Worm (Caenorhabditis elegans) whole organism, L4 larva: ENCODE data around the gene F20C5.11.
A peak's percentile ranks its signal among the peaks of the same experiment; 100 is the strongest.

Source experiments
- F10B5.3 ChIP-seq: sonication (generic microtip); optimal IDR thresholded peaks from 2 replicates; lab custom pipeline; 2016; ENCODE audit warnings: mild to moderate bottlenecking, missing genetic modification characterization, missing compliant biosample characterization
- F37D6.2 ChIP-seq: sonication (generic microtip); optimal IDR thresholded peaks from 2 replicates; lab custom pipeline; 2016; ENCODE audit warnings: mild to moderate bottlenecking, missing genetic modification characterization, missing compliant biosample characterization
- F49E8.2 ChIP-seq: sonication (generic microtip); optimal IDR thresholded peaks from 2 replicates; lab custom pipeline; 2016; ENCODE audit warnings: missing compliant biosample characterization, mild to moderate bottlenecking, missing genetic modification characterization, borderline replicate concordance
- Y48G9A.11 ChIP-seq: fragments of 200-800 bp; sonication (Bioruptor generic); IDR thresholded peaks from 2 replicates; pipeline ENCODE4 v1.3.6; 2022; ENCODE audit warnings: missing genetic modification reagents, missing genetic modification characterization, missing compliant biosample characterization
- Y5F2A.4 ChIP-seq: fragments of 200-800 bp; sonication (Bioruptor generic); optimal IDR thresholded peaks from 2 replicates; lab custom pipeline; 2018; ENCODE audit warnings: mild to moderate bottlenecking, missing genetic modification characterization, missing compliant biosample characterization
- aha-1 ChIP-seq: fragments of 150-350 bp; peaks from one replicate; lab custom pipeline; 2014; ENCODE audit warnings: missing biosample characterization, missing genetic modification characterization
- ama-1 ChIP-seq: fragments of 150-350 bp; optimal IDR thresholded peaks from 2 replicates; lab custom pipeline; 2014; ENCODE audit warnings: inconsistent platforms, mixed read lengths
- ceh-62 ChIP-seq: sonication (generic microtip); optimal IDR thresholded peaks from 2 replicates; lab custom pipeline; 2017; ENCODE audit warnings: missing biosample characterization, missing genetic modification characterization
- ces-1 ChIP-seq: fragments of 150-350 bp; sonication (generic microtip); optimal IDR thresholded peaks from 4 replicates; lab custom pipeline; 2014; ENCODE audit warnings: missing biosample characterization, missing genetic modification reagents, missing genetic modification characterization
- ctbp-1 ChIP-seq: fragments of 200-800 bp; sonication (Bioruptor generic); IDR thresholded peaks from 2 replicates; pipeline ENCODE4 v1.3.6; 2022; ENCODE audit warnings: missing genetic modification reagents, missing genetic modification characterization, missing compliant biosample characterization
- daf-12 ChIP-seq: fragments of 150-350 bp; optimal IDR thresholded peaks from 2 replicates; lab custom pipeline; 2014; ENCODE audit warnings: missing biosample characterization, missing genetic modification reagents, missing genetic modification characterization
- daf-16 ChIP-seq, 3 experiments: sonication (generic microtip); optimal IDR thresholded peaks; 2 replicates each; lab custom pipeline; 2016 to 2017; ENCODE audit warnings: missing genetic modification characterization in 3 of 3, missing genetic modification reagents in 3 of 3, mild to moderate bottlenecking in 2 of 3, missing compliant biosample characterization in 2 of 3, missing biosample characterization in 1 of 3, moderate library complexity in 1 of 3
- daf-8 ChIP-seq: fragments of 200-800 bp; sonication (Bioruptor generic); IDR thresholded peaks from 2 replicates; pipeline ENCODE4 v1.3.6; 2022; ENCODE audit warnings: missing genetic modification characterization, missing compliant biosample characterization
- dmd-6 ChIP-seq: fragments of 200-800 bp; sonication (Bioruptor generic); IDR thresholded peaks from 2 replicates; pipeline ENCODE4 v1.3.6; 2022; ENCODE audit warnings: missing genetic modification reagents, missing genetic modification characterization, missing compliant biosample characterization
- dmd-9 ChIP-seq: fragments of 200-800 bp; sonication (Bioruptor generic); IDR thresholded peaks from 2 replicates; pipeline ENCODE4 v1.3.6; 2022; ENCODE audit warnings: missing genetic modification reagents, missing genetic modification characterization, missing compliant biosample characterization
- dve-1 ChIP-seq: sonication (generic microtip); optimal IDR thresholded peaks from 2 replicates; lab custom pipeline; 2017; ENCODE audit warnings: antibody characterized with exemption, mild to moderate bottlenecking, missing genetic modification characterization, missing compliant biosample characterization; ENCODE audit not compliant: insufficient read depth
- egl-27 ChIP-seq: sonication (generic microtip); optimal IDR thresholded peaks from 3 replicates; lab custom pipeline; 2017; ENCODE audit warnings: missing biosample characterization, missing genetic modification reagents, missing genetic modification characterization
- fkh-10 ChIP-seq: fragments of 150-350 bp; optimal IDR thresholded peaks from 2 replicates; lab custom pipeline; 2014; ENCODE audit warnings: missing biosample characterization, missing genetic modification reagents, missing genetic modification characterization
- gei-8 ChIP-seq: fragments of 200-800 bp; sonication (Bioruptor generic); optimal IDR thresholded peaks from 2 replicates; lab custom pipeline; 2018; ENCODE audit warnings: mild to moderate bottlenecking, missing genetic modification characterization, missing compliant biosample characterization
- hlh-11 ChIP-seq: fragments of 200-800 bp; sonication (Bioruptor generic); optimal IDR thresholded peaks from 2 replicates; lab custom pipeline; 2018; ENCODE audit warnings: mild to moderate bottlenecking, missing genetic modification characterization, missing compliant biosample characterization
- hlh-30 ChIP-seq: sonication (generic microtip); optimal IDR thresholded peaks from 2 replicates; lab custom pipeline; 2017; ENCODE audit warnings: antibody characterized with exemption, mild to moderate bottlenecking, missing genetic modification characterization, missing compliant biosample characterization; ENCODE audit not compliant: insufficient read depth
- hmg-1.1 ChIP-seq: fragments of 200-800 bp; sonication (Bioruptor generic); IDR thresholded peaks from 2 replicates; pipeline ENCODE4 v1.3.6; 2022; ENCODE audit warnings: missing genetic modification reagents, missing genetic modification characterization, missing compliant biosample characterization
- lin-1 ChIP-seq: fragments of 200-800 bp; sonication (Bioruptor generic); IDR thresholded peaks from 2 replicates; pipeline ENCODE4 v1.3.6; 2022; ENCODE audit warnings: missing genetic modification reagents, missing genetic modification characterization, missing compliant biosample characterization
- lin-39 ChIP-seq: fragments of 150-350 bp; optimal IDR thresholded peaks from 2 replicates; lab custom pipeline; 2014; ENCODE audit warnings: missing biosample characterization, missing genetic modification reagents, missing genetic modification characterization
- lsy-2 ChIP-seq, 2 experiments: fragments of 150-350 bp in 1 of 2; sonication (generic microtip) in 1 of 2; optimal IDR thresholded peaks; 2 replicates each; lab custom pipeline; 2014 to 2017; ENCODE audit warnings: missing biosample characterization in 2 of 2, missing genetic modification characterization in 2 of 2
- mep-1 ChIP-seq: fragments of 150-350 bp; sonication (generic microtip); optimal IDR thresholded peaks from 3 replicates; lab custom pipeline; 2014; ENCODE audit warnings: missing biosample characterization, missing genetic modification characterization
- mxl-2 ChIP-seq: fragments of 200-800 bp; sonication (Bioruptor generic); conservative IDR thresholded peaks from 2 replicates; pipeline ENCODE4 v1.3.6; 2022; ENCODE audit warnings: missing genetic modification reagents, missing genetic modification characterization, missing compliant biosample characterization
- nhr-10 ChIP-seq: fragments of 150-350 bp; optimal IDR thresholded peaks from 2 replicates; lab custom pipeline; 2014; ENCODE audit warnings: missing biosample characterization, missing genetic modification characterization
- nhr-102 ChIP-seq: sonication (generic microtip); optimal IDR thresholded peaks from 2 replicates; lab custom pipeline; 2016; ENCODE audit warnings: mild to moderate bottlenecking, missing genetic modification characterization, moderate library complexity, missing compliant biosample characterization
- nhr-28 ChIP-seq: fragments of 150-350 bp; optimal IDR thresholded peaks from 2 replicates; lab custom pipeline; 2014; ENCODE audit warnings: missing biosample characterization, missing genetic modification characterization
- nhr-42 ChIP-seq: fragments of 200-800 bp; sonication (Bioruptor generic); IDR thresholded peaks from 2 replicates; pipeline ENCODE4 v1.3.6; 2022; ENCODE audit warnings: missing genetic modification characterization, missing compliant biosample characterization
- nhr-48 ChIP-seq: sonication (generic microtip); optimal IDR thresholded peaks from 2 replicates; lab custom pipeline; 2016; ENCODE audit warnings: mild to moderate bottlenecking, missing genetic modification characterization, missing compliant biosample characterization
- pqm-1 ChIP-seq: sonication (generic microtip); optimal IDR thresholded peaks from 2 replicates; lab custom pipeline; 2017; ENCODE audit warnings: missing biosample characterization, missing genetic modification characterization
- saeg-2 ChIP-seq: fragments of 200-800 bp; sonication (Bioruptor generic); IDR thresholded peaks from 2 replicates; pipeline ENCODE4 v1.3.6; 2022; ENCODE audit warnings: missing genetic modification reagents, missing genetic modification characterization, missing compliant biosample characterization
- sdz-12 ChIP-seq: fragments of 200-800 bp; sonication (Bioruptor generic); optimal IDR thresholded peaks from 2 replicates; lab custom pipeline; 2018; ENCODE audit warnings: mild to moderate bottlenecking, missing genetic modification characterization, missing compliant biosample characterization
- skn-1 ChIP-seq: fragments of 150-350 bp; optimal IDR thresholded peaks from 2 replicates; lab custom pipeline; 2014; ENCODE audit warnings: missing biosample characterization, missing genetic modification characterization
- unc-62 ChIP-seq, 3 experiments: fragments of 150-350 bp in 1 of 3; sonication (generic microtip); optimal IDR thresholded peaks in 2 of 3; peaks in 1 of 3; 1 replicate in 1 of 3; 2 replicates in 2 of 3; lab custom pipeline; 2014 to 2017; ENCODE audit warnings: missing biosample characterization in 3 of 3, missing genetic modification characterization in 3 of 3, missing genetic modification reagents in 3 of 3, missing genotype in 1 of 3
- vab-7 ChIP-seq: fragments of 200-800 bp; sonication (Bioruptor generic); IDR thresholded peaks from 2 replicates; pipeline ENCODE4 v1.3.6; 2022; ENCODE audit warnings: missing genetic modification reagents, missing genetic modification characterization, missing compliant biosample characterization
- zip-11 ChIP-seq: fragments of 200-800 bp; sonication (Bioruptor generic); IDR thresholded peaks from 2 replicates; pipeline ENCODE4 v1.3.6; 2022; ENCODE audit warnings: missing genetic modification characterization, missing compliant biosample characterization
- ztf-7 ChIP-seq: fragments of 150-350 bp; optimal IDR thresholded peaks from 2 replicates; lab custom pipeline; 2014; ENCODE audit warnings: missing biosample characterization, missing genetic modification characterization

Gene F20C5.11

ce11 chrIV:8761896-8762295, at the start of gene F20C5.11, which contains the start of gene klp-11:
TSS of gene F20C5.11 (minus strand) at chrIV:8761996.
TSS of gene klp-11 (minus strand) at chrIV:8762066.
- TF ChIP-seq saeg-2 (GFP tag; lab: Robert Waterston, UW) (no peak), lin-1 (GFP tag; lab: Robert Waterston, UW) (no peak), F10B5.3 (tag; lab: Kevin White, UChicago) (no peak), Y5F2A.4 (GFP tag; lab: Kevin White, UChicago) (no peak)

ce11 chrIV:8807327-8807726, 45.5 kb upstream of the F20C5.11 start:
- peak; percentile 9 for TF ChIP-seq pqm-1 (tag; lab: Kevin White, UChicago)
- no peak for TF ChIP-seq dmd-9 (GFP tag; lab: Robert Waterston, UW)
- peak; percentile 48 for TF ChIP-seq dve-1 (tag; lab: Kevin White, UChicago)
- no peak for TF ChIP-seq F10B5.3 (tag; lab: Kevin White, UChicago)
- peak; percentile 1 for TF ChIP-seq nhr-28 (tag; lab: Kevin White, UChicago)
- TF ChIP-seq unc-62 (GFP tag; optimal IDR thresholded peaks at IDR 0.05 in 1 of 2; lab: Kevin White, UChicago): no peak
- no peak for TF ChIP-seq unc-62 (tag; optimal IDR thresholded peaks at IDR 0.05; lab: Kevin White, UChicago)
- no peak for TF ChIP-seq daf-16 (GFP tag; optimal IDR thresholded peaks at IDR 0.05; lab: Kevin White, UChicago)
- TF ChIP-seq daf-16 (tag; optimal IDR thresholded peaks at IDR 0.05; lab: Kevin White, UChicago): peak; percentile 51
- TF ChIP-seq vab-7: no peak
- TF ChIP-seq, all 104 proteins: peak for 4

- TF ChIP-seq nhr-102 (tag; lab: Kevin White, UChicago) (no peak), dmd-6 (GFP tag; lab: Robert Waterston, UW) (no peak), skn-1 (tag; lab: Kevin White, UChicago) (no peak), hlh-30 (tag; lab: Kevin White, UChicago) (no peak), Y48G9A.11 (GFP tag; lab: Robert Waterston, UW) (no peak), nhr-42 (no peak), ztf-7 (tag; lab: Kevin White, UChicago) (no peak), hmg-1.1 (no peak), mxl-2 (GFP tag; lab: Robert Waterston, UW) (no peak), ama-1 (no peak), ces-1 (GFP tag; lab: Kevin White, UChicago) (no peak), F49E8.2 (tag; lab: Kevin White, UChicago) (no peak)
Observed at ce11 chrIV:8798255-8798654, 36.5 kb upstream of the F20C5.11 start, which contains the start of gene clec-182. TSS of gene clec-182 (minus strand) at chrIV:8798355.

- TF ChIP-seq Y5F2A.4 (GFP tag; lab: Kevin White, UChicago) (no peak), gei-8 (no peak), dmd-9 (GFP tag; lab: Robert Waterston, UW) (no peak), daf-12 (tag; lab: Kevin White, UChicago) (no peak), aha-1 (tag; lab: Kevin White, UChicago) (peak; percentile 72), sdz-12 (GFP tag; lab: Kevin White, UChicago) (no peak), nhr-10 (no peak), ctbp-1 (GFP tag; lab: Robert Waterston, UW) (0 out of 2 replicates have a peak, but pooled peaks have one; percentile 42), lin-39 (peak; percentile 15), ceh-62 (tag; lab: Kevin White, UChicago) (no peak), hlh-30 (tag; lab: Kevin White, UChicago) (peak; percentile 20), nhr-28 (tag; lab: Kevin White, UChicago) (no peak), fkh-10 (GFP tag; lab: Kevin White, UChicago) (peak; percentile 61), nhr-48 (no peak), lsy-2 (tag; optimal IDR thresholded peaks at IDR 0.05; lab: Kevin White, UChicago) (peak in 1 of 2 experiments; percentile 12), daf-8 (GFP tag; lab: Robert Waterston, UW) (no peak), hmg-1.1 (0 out of 2 replicates have a peak, but pooled peaks have one; percentile 10), vab-7 (no peak), mep-1 (peak; percentile 65), ces-1 (GFP tag; lab: Kevin White, UChicago) (no peak), zip-11 (GFP tag; lab: Robert Waterston, UW) (no peak), F37D6.2 (tag; lab: Kevin White, UChicago) (no peak), hlh-11 (tag; lab: Kevin White, UChicago) (no peak), egl-27 (no peak)
Observed at ce11 chrIV:8796246-8796645, 34.5 kb upstream of the F20C5.11 start.
